Worm (Caenorhabditis elegans) whole organism, late embryonic: ENCODE measurements around the gene Y24F12A.1.

ENCODE experiments used
- C08G9.2 ChIP-seq: sonication (generic microtip); optimal IDR thresholded peaks from 2 replicates; lab custom pipeline; 2016; ENCODE audit warnings: mild to moderate bottlenecking, missing genetic modification characterization, moderate library complexity, missing compliant biosample characterization
- C38D4.7 ChIP-seq: fragments of 200-800 bp; sonication (Bioruptor generic); optimal IDR thresholded peaks from 2 replicates; lab custom pipeline; 2018; ENCODE audit warnings: mild to moderate bottlenecking, missing genetic modification characterization, moderate library complexity, missing compliant biosample characterization
- F13H6.1 ChIP-seq: sonication (generic microtip); optimal IDR thresholded peaks from 2 replicates; lab custom pipeline; 2016; ENCODE audit warnings: missing genetic modification characterization, missing compliant biosample characterization
- K02D7.2 ChIP-seq: sonication (generic microtip); optimal IDR thresholded peaks from 2 replicates; lab custom pipeline; 2017; ENCODE audit warnings: mild to moderate bottlenecking, missing genetic modification characterization, missing compliant biosample characterization
- Y22D7AL.16 ChIP-seq: sonication (generic microtip); optimal IDR thresholded peaks from 2 replicates; lab custom pipeline; 2016; ENCODE audit warnings: missing genetic modification characterization, missing compliant biosample characterization
- ahr-1 ChIP-seq: sonication (generic microtip); optimal IDR thresholded peaks from 2 replicates; lab custom pipeline; 2016; ENCODE audit warnings: missing genetic modification characterization, missing compliant biosample characterization
- ceh-14 ChIP-seq: sonication (generic microtip); optimal IDR thresholded peaks from 2 replicates; lab custom pipeline; 2016; ENCODE audit warnings: missing genotype, missing genetic modification characterization, missing compliant biosample characterization
- ceh-19 ChIP-seq: fragments of 200-800 bp; sonication (Bioruptor generic); optimal IDR thresholded peaks from 2 replicates; lab custom pipeline; 2018; ENCODE audit warnings: mild to moderate bottlenecking, missing genetic modification characterization, missing compliant biosample characterization
- ceh-2 ChIP-seq: sonication (generic microtip); optimal IDR thresholded peaks from 2 replicates; lab custom pipeline; 2016; ENCODE audit warnings: missing genotype, missing genetic modification characterization, missing compliant biosample characterization
- ceh-22 ChIP-seq: sonication (generic microtip); optimal IDR thresholded peaks from 2 replicates; lab custom pipeline; 2017; ENCODE audit warnings: missing biosample characterization, missing genetic modification characterization
- ceh-24 ChIP-seq: sonication (generic microtip); optimal IDR thresholded peaks from 2 replicates; lab custom pipeline; 2016; ENCODE audit warnings: mild to moderate bottlenecking, missing genetic modification characterization, missing compliant biosample characterization
- ceh-31 ChIP-seq: sonication (generic microtip); optimal IDR thresholded peaks from 2 replicates; lab custom pipeline; 2016; ENCODE audit warnings: missing genetic modification characterization, missing compliant biosample characterization
- ceh-34 ChIP-seq: sonication (generic microtip); optimal IDR thresholded peaks from 2 replicates; lab custom pipeline; 2016; ENCODE audit warnings: mild to moderate bottlenecking, missing genetic modification characterization, missing compliant biosample characterization
- ceh-45 ChIP-seq: fragments of 200-800 bp; sonication (Bioruptor generic); IDR thresholded peaks from 2 replicates; pipeline ENCODE4 v1.3.6; 2022; ENCODE audit warnings: missing genetic modification reagents, missing genetic modification characterization, missing compliant biosample characterization
- ceh-48 ChIP-seq: sonication (generic microtip); optimal IDR thresholded peaks from 2 replicates; lab custom pipeline; 2016; ENCODE audit warnings: missing genetic modification characterization, inconsistent platforms, missing compliant biosample characterization
- che-1 ChIP-seq: sonication (generic microtip); optimal IDR thresholded peaks from 2 replicates; lab custom pipeline; 2016; ENCODE audit warnings: mild to moderate bottlenecking, missing genetic modification characterization, missing compliant biosample characterization
- dmd-4 ChIP-seq: sonication (generic microtip); optimal IDR thresholded peaks from 2 replicates; lab custom pipeline; 2016; ENCODE audit warnings: borderline replicate concordance, missing genetic modification characterization, missing compliant biosample characterization
- dve-1 ChIP-seq: sonication (generic microtip); optimal IDR thresholded peaks from 2 replicates; lab custom pipeline; 2017; ENCODE audit warnings: antibody characterized with exemption, mild to moderate bottlenecking, missing genetic modification characterization, missing compliant biosample characterization
- elt-2 ChIP-seq: sonication (generic microtip); optimal IDR thresholded peaks from 2 replicates; lab custom pipeline; 2016; ENCODE audit warnings: missing genetic modification reagents, missing genetic modification characterization, missing compliant biosample characterization
- elt-4 ChIP-seq: sonication (generic microtip); optimal IDR thresholded peaks from 2 replicates; lab custom pipeline; 2016; ENCODE audit warnings: missing genetic modification characterization, missing compliant biosample characterization
- ets-4 ChIP-seq: sonication (generic microtip); optimal IDR thresholded peaks from 2 replicates; lab custom pipeline; 2016; ENCODE audit warnings: missing genetic modification characterization, missing compliant biosample characterization
- eyg-1 ChIP-seq: sonication (generic microtip); optimal IDR thresholded peaks from 2 replicates; lab custom pipeline; 2016; ENCODE audit warnings: missing genotype, missing genetic modification characterization, missing compliant biosample characterization
- fax-1 ChIP-seq: sonication (generic microtip); optimal IDR thresholded peaks from 2 replicates; lab custom pipeline; 2016; ENCODE audit warnings: missing genotype, missing genetic modification characterization, missing compliant biosample characterization
- fkh-10 ChIP-seq: fragments of 150-350 bp; optimal IDR thresholded peaks from 2 replicates; lab custom pipeline; 2014; ENCODE audit warnings: missing biosample characterization, missing genetic modification reagents, missing genetic modification characterization
- fkh-6 ChIP-seq: sonication (generic microtip); optimal IDR thresholded peaks from 2 replicates; lab custom pipeline; 2016; ENCODE audit warnings: missing genetic modification characterization, missing compliant biosample characterization
- hlh-15 ChIP-seq: sonication (generic microtip); optimal IDR thresholded peaks from 2 replicates; lab custom pipeline; 2016; ENCODE audit warnings: missing genetic modification characterization, missing compliant biosample characterization
- lim-6 ChIP-seq: sonication (generic microtip); optimal IDR thresholded peaks from 2 replicates; lab custom pipeline; 2016; ENCODE audit warnings: missing genetic modification characterization, missing compliant biosample characterization
- lin-11 ChIP-seq: fragments of 200-800 bp; sonication (Bioruptor generic); optimal IDR thresholded peaks from 2 replicates; lab custom pipeline; 2018; ENCODE audit warnings: mild to moderate bottlenecking, missing genetic modification characterization, missing compliant biosample characterization
- mec-3 ChIP-seq: sonication (generic microtip); optimal IDR thresholded peaks from 2 replicates; lab custom pipeline; 2016; ENCODE audit warnings: borderline replicate concordance, missing genetic modification characterization, missing compliant biosample characterization
- nfya-1 ChIP-seq: sonication (generic microtip); optimal IDR thresholded peaks from 2 replicates; lab custom pipeline; 2017; ENCODE audit warnings: missing genetic modification characterization, mild to moderate bottlenecking, missing compliant biosample characterization, antibody characterized with exemption, moderate library complexity
- nhr-232 ChIP-seq: sonication (generic microtip); optimal IDR thresholded peaks from 2 replicates; lab custom pipeline; 2016; ENCODE audit warnings: missing genetic modification characterization, missing compliant biosample characterization
- npax-4 ChIP-seq: sonication (generic microtip); optimal IDR thresholded peaks from 2 replicates; lab custom pipeline; 2016; ENCODE audit warnings: missing genetic modification characterization, missing compliant biosample characterization
- pat-9 ChIP-seq: fragments of 200-800 bp; sonication (Bioruptor generic); optimal IDR thresholded peaks from 2 replicates; lab custom pipeline; 2018; ENCODE audit warnings: mild to moderate bottlenecking, missing genetic modification characterization, moderate library complexity, missing compliant biosample characterization
- pax-1 ChIP-seq: fragments of 150-350 bp; optimal IDR thresholded peaks from 2 replicates; lab custom pipeline; 2014; ENCODE audit warnings: missing biosample characterization, missing genetic modification characterization
- pha-4 ChIP-seq: fragments of 150-350 bp; optimal IDR thresholded peaks from 2 replicates; lab custom pipeline; 2018; ENCODE audit warnings: missing biosample characterization, missing genetic modification reagents, missing genetic modification characterization
- pqm-1 ChIP-seq: sonication (generic microtip); optimal IDR thresholded peaks from 2 replicates; lab custom pipeline; 2016; ENCODE audit warnings: missing genetic modification characterization, missing compliant biosample characterization
- pros-1 ChIP-seq: fragments of 150-350 bp; optimal IDR thresholded peaks from 2 replicates; lab custom pipeline; 2014; ENCODE audit warnings: missing biosample characterization, missing genetic modification reagents, missing genetic modification characterization
- ref-2 ChIP-seq: sonication (generic microtip); optimal IDR thresholded peaks from 2 replicates; lab custom pipeline; 2016; ENCODE audit warnings: missing genetic modification characterization, missing compliant biosample characterization
- sdc-2 ChIP-seq: sonication (generic microtip); optimal IDR thresholded peaks from 2 replicates; lab custom pipeline; 2016; ENCODE audit warnings: missing genotype, missing genetic modification characterization, missing compliant biosample characterization
- sox-4 ChIP-seq: sonication (generic microtip); optimal IDR thresholded peaks from 2 replicates; lab custom pipeline; 2017; ENCODE audit warnings: mild to moderate bottlenecking, missing genetic modification characterization, inconsistent platforms, missing compliant biosample characterization
- syd-9 ChIP-seq: sonication (generic microtip); optimal IDR thresholded peaks from 2 replicates; lab custom pipeline; 2016; ENCODE audit warnings: mild to moderate bottlenecking, missing genetic modification characterization, moderate library complexity, missing compliant biosample characterization
- tbx-7 ChIP-seq: sonication (generic microtip); optimal IDR thresholded peaks from 2 replicates; lab custom pipeline; 2016; ENCODE audit warnings: missing genotype, missing genetic modification characterization, missing compliant biosample characterization
- ttx-3 ChIP-seq: sonication (generic microtip); optimal IDR thresholded peaks from 2 replicates; lab custom pipeline; 2016; ENCODE audit warnings: missing genetic modification reagents, missing genetic modification characterization, missing compliant biosample characterization
- unc-3 ChIP-seq, 2 experiments: fragments of 200-800 bp in 1 of 2; sonication (Bioruptor generic) in 1 of 2; sonication (generic microtip) in 1 of 2; conservative IDR thresholded peaks in 1 of 2; optimal IDR thresholded peaks in 1 of 2; 2 replicates each; pipeline versions ENCODE4 v1.3.6 to Lab custom; 2016 to 2022; ENCODE audit warnings: missing compliant biosample characterization in 2 of 2, missing genetic modification characterization in 2 of 2, missing genetic modification reagents in 1 of 2
- unc-42 ChIP-seq: sonication (generic microtip); optimal IDR thresholded peaks from 2 replicates; lab custom pipeline; 2016; ENCODE audit warnings: missing genotype, missing genetic modification characterization, missing compliant biosample characterization
- unc-55 ChIP-seq: sonication (generic microtip); optimal IDR thresholded peaks from 2 replicates; lab custom pipeline; 2017; ENCODE audit warnings: missing biosample characterization, missing genetic modification reagents, missing genetic modification characterization
- unc-86 ChIP-seq: sonication (generic microtip); optimal IDR thresholded peaks from 2 replicates; lab custom pipeline; 2016; ENCODE audit warnings: missing genetic modification characterization, missing compliant biosample characterization
- zip-5 ChIP-seq: sonication (generic microtip); optimal IDR thresholded peaks from 2 replicates; lab custom pipeline; 2016; ENCODE audit warnings: missing genetic modification characterization, missing compliant biosample characterization

Y24F12A.1 gene

ce11 chrIV:11592165-11592564 lies 12.9 kb upstream of the Y24F12A.1 start, which contains the start of gene spe-36:
spe-36 (minus strand) TSS chrIV:11592265.
- TF ChIP-seq fax-1 (tag; lab: Kevin White, UChicago) (no peak), tbx-7 (tag; lab: Kevin White, UChicago) (no peak), ttx-3 (no peak), sox-4 (tag; lab: Kevin White, UChicago) (no peak), C08G9.2 (tag; lab: Kevin White, UChicago) (no peak), ceh-45 (GFP tag; lab: Robert Waterston, UW) (no peak), lin-11 (tag; lab: Kevin White, UChicago) (no peak), ceh-19 (GFP tag; lab: Kevin White, UChicago) (no peak), ref-2 (no peak)

- TF ChIP-seq sox-4 (tag; lab: Kevin White, UChicago) (no peak), ref-2 (no peak), C38D4.7 (GFP tag; lab: Kevin White, UChicago) (no peak), K02D7.2 (tag; lab: Kevin White, UChicago) (no peak), ceh-14 (tag; lab: Kevin White, UChicago) (no peak), elt-4 (tag; lab: Kevin White, UChicago) (no peak), ceh-22 (tag; lab: Kevin White, UChicago) (no peak), che-1 (no peak), pros-1 (tag; lab: Kevin White, UChicago) (no peak), nhr-232 (tag; lab: Kevin White, UChicago) (no peak), ceh-34 (tag; lab: Kevin White, UChicago) (no peak), F13H6.1 (no peak), ceh-24 (tag; lab: Kevin White, UChicago) (no peak), lim-6 (no peak), elt-2 (tag; lab: Kevin White, UChicago) (no peak), pat-9 (no peak), unc-86 (no peak), ceh-31 (tag; lab: Kevin White, UChicago) (peak; percentile 12), pax-1 (tag; lab: Kevin White, UChicago) (no peak), ceh-19 (GFP tag; lab: Kevin White, UChicago) (no peak), syd-9 (tag; lab: Kevin White, UChicago) (no peak), unc-3 (GFP tag; conservative IDR thresholded peaks at IDR 0.05; lab: Robert Waterston, UW) (no peak), unc-3 (tag; optimal IDR thresholded peaks at IDR 0.05; lab: Kevin White, UChicago) (no peak), eyg-1 (tag; lab: Kevin White, UChicago) (no peak), ahr-1 (tag; lab: Kevin White, UChicago) (no peak), npax-4 (tag; lab: Kevin White, UChicago) (no peak), mec-3 (tag; lab: Kevin White, UChicago) (no peak), dve-1 (no peak), ceh-48 (tag; lab: Kevin White, UChicago) (no peak), unc-55 (GFP tag; lab: Kevin White, UChicago) (no peak), pqm-1 (no peak), unc-42 (tag; lab: Kevin White, UChicago) (no peak), Y22D7AL.16 (tag; lab: Kevin White, UChicago) (no peak), dmd-4 (no peak), ets-4 (tag; lab: Kevin White, UChicago) (peak; percentile 44), fkh-10 (no peak), zip-5 (tag; lab: Kevin White, UChicago) (peak; percentile 66), fkh-6 (tag; lab: Kevin White, UChicago) (no peak), ceh-2 (tag; lab: Kevin White, UChicago) (peak; percentile 36), pha-4 (tag; lab: Kevin White, UChicago) (no peak), sdc-2 (tag; lab: Kevin White, UChicago) (no peak), nfya-1 (tag; lab: Kevin White, UChicago) (no peak), hlh-15 (tag; lab: Kevin White, UChicago) (no peak), C08G9.2 (tag; lab: Kevin White, UChicago) (peak; percentile 55)
These were observed 12.2 kb upstream of the Y24F12A.1 start for ce11 chrIV:11592820-11593219.
